Fruit fly (Drosophila melanogaster) whole organism, embryonic: ENCODE measurements around the gene dls.

Experiments
- CG1024 ChIP-seq: fragments of 200-800 bp; sonication (Bioruptor generic); IDR thresholded peaks from 2 replicates; pipeline ENCODE4 v1.3.6; 2022; ENCODE audit warnings: missing biosample characterization, missing genetic modification characterization
- CG11560 ChIP-seq: fragments of 200-800 bp; sonication (Bioruptor generic); IDR thresholded peaks from 3 replicates; pipeline ENCODE4 v1.3.6; 2022; ENCODE audit warnings: missing biosample characterization, missing genetic modification characterization
- CG14441 ChIP-seq: fragments of 200-800 bp; sonication (Bioruptor generic); IDR thresholded peaks from 2 replicates; pipeline ENCODE4 v1.3.6; 2022; ENCODE audit warnings: missing biosample characterization, missing genetic modification characterization
- CG16779 ChIP-seq: fragments of 200-800 bp; sonication (Bioruptor generic); IDR thresholded peaks from 2 replicates; pipeline ENCODE4 v1.3.6; 2022; ENCODE audit warnings: missing biosample characterization, missing genetic modification characterization
- CG3065 ChIP-seq: fragments of 200-800 bp; sonication (Bioruptor generic); optimal IDR thresholded peaks from 2 replicates; lab custom pipeline; 2016; ENCODE audit warnings: missing biosample characterization, missing genetic modification characterization
- CG32767 ChIP-seq: fragments of 200-800 bp; sonication (Bioruptor generic); IDR thresholded peaks from 2 replicates; pipeline ENCODE4 v1.3.6; 2022; ENCODE audit warnings: missing biosample characterization, missing genetic modification characterization
- CG3281 ChIP-seq: fragments of 200-800 bp; sonication (Bioruptor generic); optimal IDR thresholded peaks from 3 replicates; lab custom pipeline; 2017; ENCODE audit warnings: missing biosample characterization, mild to moderate bottlenecking, missing genetic modification characterization
- CG4404 ChIP-seq: fragments of 200-800 bp; sonication (Bioruptor generic); IDR thresholded peaks from 2 replicates; pipeline ENCODE4 v1.3.6; 2022; ENCODE audit warnings: missing biosample characterization, missing genetic modification characterization
- Deaf1 ChIP-seq: fragments of 200-800 bp; optimal IDR thresholded peaks from 3 replicates; lab custom pipeline; 2019; ENCODE audit warnings: missing biosample characterization, mild to moderate bottlenecking, missing genetic modification characterization, moderate library complexity
- Drgx ChIP-seq: fragments of 200-800 bp; sonication (Bioruptor generic); IDR thresholded peaks from 2 replicates; pipeline ENCODE4 v1.3.6; 2022; ENCODE audit warnings: missing biosample characterization, missing genetic modification characterization
- Ets65A ChIP-seq: fragments of 200-800 bp; sonication (Bioruptor generic); peaks from one replicate; lab custom pipeline; 2016; ENCODE audit warnings: missing biosample characterization, missing genetic modification characterization
- Fer1 ChIP-seq: fragments of 200-800 bp; sonication (Bioruptor generic); optimal IDR thresholded peaks from 2 replicates; lab custom pipeline; 2017; ENCODE audit warnings: missing biosample characterization, mild to moderate bottlenecking, missing genetic modification characterization
- Fer3 ChIP-seq: fragments of 200-800 bp; sonication (Bioruptor generic); optimal IDR thresholded peaks from 2 replicates; lab custom pipeline; 2018; ENCODE audit warnings: missing biosample characterization, mild to moderate bottlenecking, missing genetic modification characterization, moderate library complexity
- H15 ChIP-seq: fragments of 200-800 bp; sonication (Bioruptor generic); IDR thresholded peaks from 3 replicates; pipeline ENCODE4 v1.3.6; 2022; ENCODE audit warnings: missing biosample characterization, missing genetic modification characterization
- HHEX ChIP-seq: fragments of 200-800 bp; sonication (Bioruptor generic); optimal IDR thresholded peaks from 3 replicates; lab custom pipeline; 2017; ENCODE audit warnings: missing biosample characterization, mild to moderate bottlenecking, missing genetic modification characterization, missing genetic modification reagents
- HLHmδ ChIP-seq: fragments of 200-800 bp; sonication (Bioruptor generic); optimal IDR thresholded peaks from 2 replicates; lab custom pipeline; 2018; ENCODE audit warnings: missing biosample characterization, mild to moderate bottlenecking, missing genetic modification characterization, moderate library complexity
- Hr51 ChIP-seq, 2 experiments: fragments of 200-800 bp; sonication (Bioruptor generic); optimal IDR thresholded peaks; 2 replicates in 1 of 2; 3 replicates in 1 of 2; lab custom pipeline; 2016 to 2018; ENCODE audit warnings: missing biosample characterization in 2 of 2, missing genetic modification characterization in 2 of 2, mild to moderate bottlenecking in 1 of 2, moderate library complexity in 1 of 2
- Hsf ChIP-seq: fragments of 200-800 bp; sonication (Bioruptor generic); optimal IDR thresholded peaks from 3 replicates; lab custom pipeline; 2016; ENCODE audit warnings: missing biosample characterization, missing genetic modification characterization
- Med ChIP-seq: fragments of 200-800 bp; sonication (Bioruptor generic); peaks from one replicate; lab custom pipeline; 2016; ENCODE audit warnings: missing biosample characterization, missing genetic modification characterization, mild to moderate bottlenecking, inconsistent platforms, moderate library complexity
- Side ChIP-seq: fragments of 200-800 bp; sonication (Bioruptor generic); optimal IDR thresholded peaks from 2 replicates; lab custom pipeline; 2016; ENCODE audit warnings: missing biosample characterization, missing genetic modification characterization
- abd-A ChIP-seq: fragments of 200-800 bp; sonication (Bioruptor generic); optimal IDR thresholded peaks from 3 replicates; lab custom pipeline; 2019; ENCODE audit warnings: missing biosample characterization, mild to moderate bottlenecking, missing genetic modification characterization, moderate library complexity
- ac ChIP-seq: fragments of 200-800 bp; sonication (Bioruptor generic); optimal IDR thresholded peaks from 3 replicates; lab custom pipeline; 2017; ENCODE audit warnings: missing biosample characterization, mild to moderate bottlenecking, missing genetic modification characterization
- ato ChIP-seq: fragments of 200-800 bp; sonication (Bioruptor generic); IDR thresholded peaks from 2 replicates; pipeline ENCODE4 v1.3.6; 2022; ENCODE audit warnings: missing biosample characterization, missing genetic modification characterization; ENCODE audit not compliant: partially characterized antibody
- bigmax ChIP-seq: fragments of 200-800 bp; sonication (Bioruptor generic); optimal IDR thresholded peaks from 2 replicates; lab custom pipeline; 2018; ENCODE audit warnings: missing biosample characterization, mild to moderate bottlenecking, missing genetic modification characterization
- bsh ChIP-seq, 2 experiments: fragments of 200-800 bp; sonication (Bioruptor generic); optimal IDR thresholded peaks; 2 replicates each; lab custom pipeline; 2017 to 2018; ENCODE audit warnings: mild to moderate bottlenecking in 2 of 2, missing biosample characterization in 2 of 2, missing genetic modification characterization in 2 of 2, moderate library complexity in 1 of 2
- chinmo ChIP-seq: fragments of 200-800 bp; sonication (Bioruptor generic); IDR thresholded peaks from 4 replicates; pipeline ENCODE4 v1.3.6; 2022; ENCODE audit warnings: missing biosample characterization, missing genetic modification characterization; ENCODE audit not compliant: partially characterized antibody
- crol ChIP-seq: fragments of 200-800 bp; sonication (Bioruptor generic); IDR thresholded peaks from 2 replicates; pipeline ENCODE4 v1.3.6; 2022; ENCODE audit warnings: missing biosample characterization, missing genetic modification characterization
- cwo ChIP-seq: fragments of 200-800 bp; sonication (Bioruptor generic); optimal IDR thresholded peaks from 3 replicates; lab custom pipeline; 2017; ENCODE audit warnings: missing biosample characterization, missing genetic modification characterization, mild to moderate bottlenecking, moderate library complexity, missing genetic modification reagents
- dmrt99B ChIP-seq: fragments of 200-800 bp; sonication (Bioruptor generic); optimal IDR thresholded peaks from 2 replicates; lab custom pipeline; 2018; ENCODE audit warnings: missing biosample characterization, mild to moderate bottlenecking, missing genetic modification characterization, moderate library complexity
- dysf ChIP-seq: fragments of 200-800 bp; sonication (Bioruptor generic); IDR thresholded peaks from 3 replicates; pipeline ENCODE4 v1.3.6; 2022; ENCODE audit warnings: missing biosample characterization, missing genetic modification characterization
- exex ChIP-seq: fragments of 200-800 bp; sonication (Bioruptor generic); optimal IDR thresholded peaks from 4 replicates; lab custom pipeline; 2018; ENCODE audit warnings: missing biosample characterization, mild to moderate bottlenecking, missing genetic modification characterization, moderate library complexity
- lab ChIP-seq: fragments of 200-800 bp; sonication (Bioruptor generic); optimal IDR thresholded peaks from 3 replicates; lab custom pipeline; 2017; ENCODE audit warnings: missing biosample characterization, missing genetic modification characterization, mild to moderate bottlenecking, moderate library complexity, missing genetic modification reagents
- lbe ChIP-seq: fragments of 200-800 bp; sonication (Bioruptor generic); optimal IDR thresholded peaks from 2 replicates; lab custom pipeline; 2016; ENCODE audit warnings: missing biosample characterization, mild to moderate bottlenecking, missing genetic modification characterization
- nau ChIP-seq: fragments of 200-800 bp; sonication (Bioruptor generic); optimal IDR thresholded peaks from 3 replicates; lab custom pipeline; 2017; ENCODE audit warnings: missing biosample characterization, mild to moderate bottlenecking, missing genetic modification characterization, missing genetic modification reagents
- nom ChIP-seq: fragments of 200-800 bp; sonication (Bioruptor generic); optimal IDR thresholded peaks from 2 replicates; lab custom pipeline; 2017; ENCODE audit warnings: missing biosample characterization, missing genetic modification characterization, mild to moderate bottlenecking, moderate library complexity, missing genetic modification reagents
- org-1 ChIP-seq: fragments of 200-800 bp; sonication (Bioruptor generic); optimal IDR thresholded peaks from 2 replicates; lab custom pipeline; 2017; ENCODE audit warnings: missing biosample characterization, missing genetic modification characterization
- peb ChIP-seq: fragments of 200-800 bp; sonication (Bioruptor generic); IDR thresholded peaks from 2 replicates; pipeline ENCODE4 v1.3.6; 2022; ENCODE audit warnings: missing biosample characterization, missing genetic modification characterization
- sqz ChIP-seq: fragments of 200-800 bp; sonication (Bioruptor generic); optimal IDR thresholded peaks from 3 replicates; lab custom pipeline; 2018; ENCODE audit warnings: missing biosample characterization, mild to moderate bottlenecking, missing genetic modification characterization
- wdn ChIP-seq: fragments of 200-800 bp; sonication (Bioruptor generic); IDR thresholded peaks from 2 replicates; pipeline ENCODE4 v1.3.6; 2022; ENCODE audit warnings: missing biosample characterization, missing genetic modification characterization
- wor ChIP-seq: fragments of 200-800 bp; sonication (Bioruptor generic); IDR thresholded peaks from 2 replicates; pipeline ENCODE4 v1.3.6; 2022; ENCODE audit warnings: missing biosample characterization, missing genetic modification characterization
- yki ChIP-seq: fragments of >200 bp; optimal IDR thresholded peaks from 3 replicates; lab custom pipeline; 2018

dls gene

dm6 chr3L:16183493-16183892 lies 17.6 kb upstream of the dls start:
- TF ChIP-seq crol (GFP tag; lab: Robert Waterston, UW) (peak; percentile 58), Med (peak; percentile 77), abd-A (tag; lab: Kevin White, UChicago) (no peak)

- no peak for TF ChIP-seq Hr51 (GFP tag; optimal IDR thresholded peaks at IDR 0.05; lab: Kevin White, UChicago)
- no peak for TF ChIP-seq wdn (GFP tag; lab: Robert Waterston, UW)
- TF ChIP-seq sqz (GFP tag; lab: Kevin White, UChicago) = no peak
- TF ChIP-seq CG11560 (tag; lab: Robert Waterston, UW) = 0 out of 3 replicates have a peak, but pooled peaks have one; percentile 26
Observed at dm6 chr3L:16189058-16189924, 11.8 kb upstream of the dls start.

- TF ChIP-seq CG3065 (no peak), Hsf (no peak), peb (GFP tag; lab: Robert Waterston, UW) (no peak), CG16779 (GFP tag; lab: Robert Waterston, UW) (peak; percentile 37; the same call in 1 of the 2 replicates), Ets65A (GFP tag; lab: Kevin White, UChicago) (peak; percentile 75), Deaf1 (no peak)
Observed at dm6 chr3L:16189925-16190231, 11.2 kb upstream of the dls start.

dm6 chr3L:16190885-16191284 lies 10.2 kb upstream of the dls start:
- TF ChIP-seq CG1024 (0 out of 2 replicates have a peak, but pooled peaks have one; percentile 2), bigmax (GFP tag; lab: Kevin White, UChicago) (no peak), Med (no peak), org-1 (no peak), cwo (GFP tag; lab: Kevin White, UChicago) (peak; percentile 21), exex (tag; lab: Kevin White, UChicago) (peak; percentile 0), wor (GFP tag; lab: Robert Waterston, UW) (no peak), bsh (GFP tag; optimal IDR thresholded peaks at IDR 0.05; lab: Kevin White, UChicago) (peak in 1 of 2 experiments; percentile 38), Fer3 (tag; lab: Kevin White, UChicago) (no peak), ato (GFP tag; lab: Robert Waterston, UW) (no peak), CG3281 (peak; percentile 17), yki (no peak), ac (GFP tag; lab: Kevin White, UChicago) (no peak), CG14441 (no peak), lab (GFP tag; lab: Kevin White, UChicago) (peak; percentile 38), HHEX (GFP tag; lab: Kevin White, UChicago) (peak; percentile 27), Fer1 (peak; percentile 13), nau (GFP tag; lab: Kevin White, UChicago) (peak; percentile 6), nom (peak; percentile 84), dmrt99B (tag; lab: Kevin White, UChicago) (no peak), Side (GFP tag; lab: Kevin White, UChicago) (no peak), dysf (GFP tag; lab: Robert Waterston, UW) (0 out of 3 replicates have a peak, but pooled peaks have one; percentile 12), CG32767 (no peak), chinmo (GFP tag; lab: Robert Waterston, UW) (0 out of 4 replicates have a peak, but pooled peaks have one; percentile 24), H15 (GFP tag; lab: Robert Waterston, UW) (no peak), HLHmδ (no peak), Drgx (GFP tag; lab: Robert Waterston, UW) (peak; percentile 38; the same call in 1 of the 2 replicates), CG4404 (GFP tag; lab: Robert Waterston, UW) (no peak), lbe (GFP tag; lab: Kevin White, UChicago) (peak; percentile 34)
